Worm (Caenorhabditis elegans) whole organism, early embryonic: ENCODE measurements around the gene sup-18.

ENCODE experiments used
- F13C5.2 ChIP-seq: sonication (generic microtip); optimal IDR thresholded peaks from 2 replicates; lab custom pipeline; 2017; ENCODE audit warnings: mild to moderate bottlenecking, missing genetic modification characterization, inconsistent platforms, missing compliant biosample characterization
- pes-1 ChIP-seq: fragments of 200-800 bp; sonication (Bioruptor generic); IDR thresholded peaks from 2 replicates; pipeline ENCODE4 v1.3.6; 2022; ENCODE audit warnings: missing genetic modification reagents, missing genetic modification characterization, missing compliant biosample characterization
- scrt-1 ChIP-seq: fragments of 200-800 bp; sonication (Bioruptor generic); IDR thresholded peaks from 2 replicates; pipeline ENCODE4 v1.3.6; 2022; ENCODE audit warnings: missing genetic modification characterization, missing compliant biosample characterization

- TF ChIP-seq F13C5.2 (tag; lab: Kevin White, UChicago) (no peak), scrt-1 (GFP tag; lab: Robert Waterston, UW) (no peak), pes-1 (GFP tag; lab: Robert Waterston, UW) (no peak)
Measured at ce11 chrIII:7919823-7920222, 41.1 kb upstream of the sup-18 start, which contains the start of gene C29E4.14.
